Worm (Caenorhabditis elegans) whole organism, L2 larva: ENCODE measurements around the gene twk-21.
A peak's percentile ranks its signal among the peaks of the same experiment; 100 is the strongest.

Experiments used
- C34F6.9 ChIP-seq: fragments of 150-350 bp; optimal IDR thresholded peaks from 2 replicates; lab custom pipeline; 2014; ENCODE audit warnings: missing biosample characterization, missing genetic modification characterization
- F13H6.1 ChIP-seq: sonication (generic microtip); optimal IDR thresholded peaks from 2 replicates; lab custom pipeline; 2016; ENCODE audit warnings: missing genetic modification characterization, missing compliant biosample characterization
- R02D3.7 ChIP-seq: fragments of 150-350 bp; optimal IDR thresholded peaks from 2 replicates; lab custom pipeline; 2014; ENCODE audit warnings: missing biosample characterization, missing genetic modification characterization
- Y55F3AM.14 ChIP-seq: fragments of 200-800 bp; sonication (Bioruptor generic); optimal IDR thresholded peaks from 2 replicates; lab custom pipeline; 2018; ENCODE audit warnings: mild to moderate bottlenecking, missing genetic modification characterization, missing compliant biosample characterization
- ZK546.5 ChIP-seq: sonication (generic microtip); optimal IDR thresholded peaks from 2 replicates; lab custom pipeline; 2017; ENCODE audit warnings: missing biosample characterization, missing genetic modification characterization
- alr-1 ChIP-seq: fragments of 150-350 bp; optimal IDR thresholded peaks from 2 replicates; lab custom pipeline; 2014; ENCODE audit warnings: missing biosample characterization, missing genetic modification characterization
- aly-2 ChIP-seq: fragments of 150-350 bp; optimal IDR thresholded peaks from 2 replicates; lab custom pipeline; 2014; ENCODE audit warnings: missing biosample characterization, missing genetic modification characterization
- ama-1 ChIP-seq: fragments of 150-350 bp; optimal IDR thresholded peaks from 2 replicates; lab custom pipeline; 2018; ENCODE audit warnings: inconsistent platforms
- blmp-1 ChIP-seq: sonication (generic microtip); optimal IDR thresholded peaks from 2 replicates; lab custom pipeline; 2017; ENCODE audit warnings: missing genetic modification characterization, mild to moderate bottlenecking, missing compliant biosample characterization, antibody characterized with exemption, moderate library complexity; ENCODE audit not compliant: insufficient read depth
- ceh-16 ChIP-seq: fragments of 150-350 bp; optimal IDR thresholded peaks from 2 replicates; lab custom pipeline; 2014; ENCODE audit warnings: missing biosample characterization, missing genetic modification characterization
- ceh-82 ChIP-seq: fragments of 150-350 bp; optimal IDR thresholded peaks from 2 replicates; lab custom pipeline; 2014; ENCODE audit warnings: missing biosample characterization, missing genetic modification characterization
- crh-2 ChIP-seq: sonication (generic microtip); optimal IDR thresholded peaks from 2 replicates; lab custom pipeline; 2017; ENCODE audit warnings: missing biosample characterization, missing genetic modification characterization
- egl-27 ChIP-seq: sonication (generic microtip); optimal IDR thresholded peaks from 3 replicates; lab custom pipeline; 2017; ENCODE audit warnings: missing biosample characterization, missing genetic modification reagents, missing genetic modification characterization
- elt-3 ChIP-seq: sonication (generic microtip); optimal IDR thresholded peaks from 2 replicates; lab custom pipeline; 2017; ENCODE audit warnings: missing biosample characterization, missing genetic modification characterization
- fos-1 ChIP-seq: fragments of 150-350 bp; optimal IDR thresholded peaks from 2 replicates; lab custom pipeline; 2014; ENCODE audit warnings: missing biosample characterization, missing genetic modification characterization
- lin-11 ChIP-seq: fragments of 150-350 bp; sonication (generic microtip); optimal IDR thresholded peaks from 2 replicates; lab custom pipeline; 2014; ENCODE audit warnings: missing biosample characterization, missing genetic modification characterization, inconsistent platforms, mixed read lengths
- lin-13 ChIP-seq: fragments of 150-350 bp; optimal IDR thresholded peaks from 2 replicates; lab custom pipeline; 2014; ENCODE audit warnings: missing biosample characterization, missing genetic modification reagents, missing genetic modification characterization
- lin-39 ChIP-seq: fragments of 150-350 bp; optimal IDR thresholded peaks from 2 replicates; lab custom pipeline; 2014; ENCODE audit warnings: missing biosample characterization, missing genetic modification reagents, missing genetic modification characterization
- lsy-2 ChIP-seq, 2 experiments: fragments of 150-350 bp in 1 of 2; sonication (generic microtip) in 1 of 2; optimal IDR thresholded peaks; 2 replicates each; lab custom pipeline; 2014 to 2017; ENCODE audit warnings: missing biosample characterization in 2 of 2, missing genetic modification characterization in 2 of 2
- mdl-1 ChIP-seq, 2 experiments: fragments of 150-350 bp in 1 of 2; sonication (generic microtip) in 1 of 2; optimal IDR thresholded peaks; 2 replicates each; lab custom pipeline; 2017; ENCODE audit warnings: missing biosample characterization in 2 of 2, missing genetic modification characterization in 2 of 2
- nhr-10 ChIP-seq: sonication (generic microtip); optimal IDR thresholded peaks from 2 replicates; lab custom pipeline; 2017; ENCODE audit warnings: missing biosample characterization, missing genetic modification characterization
- nhr-12 ChIP-seq: fragments of 150-350 bp; optimal IDR thresholded peaks from 2 replicates; lab custom pipeline; 2014; ENCODE audit warnings: missing biosample characterization, missing genetic modification characterization
- nhr-21 ChIP-seq: fragments of 150-350 bp; optimal IDR thresholded peaks from 2 replicates; lab custom pipeline; 2014; ENCODE audit warnings: missing biosample characterization, missing genetic modification characterization
- nhr-23 ChIP-seq: fragments of 150-350 bp; optimal IDR thresholded peaks from 2 replicates; lab custom pipeline; 2014; ENCODE audit warnings: missing biosample characterization, missing genetic modification reagents, missing genetic modification characterization
- nhr-25 ChIP-seq: fragments of 150-350 bp; sonication (generic microtip); optimal IDR thresholded peaks from 3 replicates; lab custom pipeline; 2014; ENCODE audit warnings: missing biosample characterization, missing genetic modification characterization
- nhr-6 ChIP-seq: fragments of 150-350 bp; optimal IDR thresholded peaks from 2 replicates; lab custom pipeline; 2014; ENCODE audit warnings: missing biosample characterization, missing genetic modification characterization
- nhr-77 ChIP-seq: fragments of 150-350 bp; optimal IDR thresholded peaks from 2 replicates; lab custom pipeline; 2014; ENCODE audit warnings: missing biosample characterization, missing genetic modification characterization
- sem-4 ChIP-seq: fragments of 150-350 bp; optimal IDR thresholded peaks from 2 replicates; lab custom pipeline; 2014; ENCODE audit warnings: missing biosample characterization, missing genetic modification reagents, missing genetic modification characterization
- skn-1 ChIP-seq: sonication (generic microtip); optimal IDR thresholded peaks from 2 replicates; lab custom pipeline; 2017; ENCODE audit warnings: missing biosample characterization, missing genetic modification characterization
- sma-3 ChIP-seq: sonication (generic microtip); optimal IDR thresholded peaks from 2 replicates; lab custom pipeline; 2016; ENCODE audit warnings: missing genetic modification reagents, missing genetic modification characterization, missing compliant biosample characterization
- sma-9 ChIP-seq, 2 experiments: fragments of 150-350 bp in 1 of 2; sonication (generic microtip) in 1 of 2; optimal IDR thresholded peaks; 2 replicates each; lab custom pipeline; 2014 to 2016; ENCODE audit warnings: missing genetic modification characterization in 2 of 2, mild to moderate bottlenecking in 1 of 2, missing biosample characterization in 1 of 2, missing compliant biosample characterization in 1 of 2, missing genetic modification reagents in 1 of 2, moderate library complexity in 1 of 2
- unc-55 ChIP-seq: fragments of 150-350 bp; sonication (generic microtip); optimal IDR thresholded peaks from 3 replicates; lab custom pipeline; 2014; ENCODE audit warnings: missing biosample characterization, missing genetic modification reagents, missing genetic modification characterization
- zag-1 ChIP-seq: fragments of 150-350 bp; optimal IDR thresholded peaks from 2 replicates; lab custom pipeline; 2014; ENCODE audit warnings: missing biosample characterization, missing genetic modification characterization
- ztf-11 ChIP-seq: sonication (generic microtip); optimal IDR thresholded peaks from 2 replicates; lab custom pipeline; 2017; ENCODE audit warnings: missing biosample characterization, missing genetic modification characterization
- ztf-4 ChIP-seq: fragments of 150-350 bp; optimal IDR thresholded peaks from 2 replicates; lab custom pipeline; 2014; ENCODE audit warnings: missing biosample characterization, missing genetic modification characterization

The twk-21 gene

DNA sequence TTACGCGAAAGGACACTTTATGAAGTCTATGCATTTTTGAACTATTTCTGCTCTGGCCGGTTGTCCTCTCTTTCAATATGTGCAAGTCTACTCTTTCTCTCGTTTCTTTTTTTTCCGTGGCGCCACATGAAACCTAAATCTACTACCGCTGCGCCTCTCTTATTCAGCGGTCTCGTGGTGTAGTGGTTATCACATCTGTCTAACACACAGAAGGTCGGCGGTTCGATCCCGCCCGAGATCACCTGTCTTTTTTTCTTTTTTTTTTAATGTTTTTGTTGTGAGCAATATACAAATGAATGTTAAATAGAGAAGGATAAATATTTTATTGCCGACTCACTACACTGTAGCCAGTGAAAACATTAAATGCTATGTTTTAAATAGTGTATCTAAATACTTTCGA, 1.5 kb upstream of the twk-21 start (continued):
- TF ChIP-seq lsy-2 (tag; optimal IDR thresholded peaks at IDR 0.05; lab: Kevin White, UChicago) = peak; percentile 15 to 51
- TF ChIP-seq crh-2 = peak; percentile 67
- no peak for TF ChIP-seq elt-3
- TF ChIP-seq R02D3.7 = no peak

DNA sequence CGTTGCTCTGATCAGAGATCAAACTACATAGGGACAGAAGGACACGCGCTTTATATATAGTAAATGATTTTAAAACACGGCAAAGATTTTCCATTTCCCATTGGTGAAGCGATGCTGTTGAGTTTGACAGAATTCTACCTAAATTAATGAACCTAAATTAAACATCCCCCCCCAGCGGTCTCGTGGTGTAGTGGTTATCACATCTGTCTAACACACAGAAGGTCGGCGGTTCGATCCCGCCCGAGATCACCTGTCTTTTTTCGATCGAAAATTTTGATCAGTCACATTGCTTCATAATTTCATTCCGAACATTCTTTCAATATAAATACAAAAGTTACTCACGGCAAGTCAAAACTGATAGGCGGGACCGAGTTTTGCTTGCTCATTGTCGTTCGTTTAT, 475 bp upstream of the twk-21 start:
- TF ChIP-seq fos-1 (tag; lab: Kevin White, UChicago) = peak; percentile 3

DNA sequence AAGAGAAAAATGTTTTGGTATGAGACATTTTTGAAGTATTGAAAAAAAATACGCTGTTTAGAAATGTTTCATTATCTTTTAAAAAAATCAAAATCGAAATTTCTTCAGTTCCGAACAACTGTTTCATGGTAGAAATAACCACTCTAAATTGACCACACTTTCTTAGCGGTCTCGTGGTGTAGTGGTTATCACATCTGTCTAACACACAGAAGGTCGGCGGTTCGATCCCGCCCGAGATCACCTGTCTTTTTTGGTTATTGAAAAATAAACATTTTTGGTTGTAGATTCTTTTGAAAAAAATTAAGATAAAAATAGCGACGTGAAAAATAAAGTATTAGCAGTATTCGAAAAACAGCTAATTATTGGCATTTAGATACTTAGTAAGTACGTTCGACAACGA, 730 bp downstream of the twk-21 start:
- TF ChIP-seq sma-3 (peak; percentile 50), ama-1 (lab: Kevin White, UChicago) (no peak), nhr-25 (tag; lab: Kevin White, UChicago) (no peak), lin-13 (GFP tag; lab: Kevin White, UChicago) (peak; percentile 2), lsy-2 (tag; optimal IDR thresholded peaks at IDR 0.05; lab: Kevin White, UChicago) (no peak), unc-55 (no peak), sma-9 (GFP tag; optimal IDR thresholded peaks at IDR 0.05; lab: Kevin White, UChicago) (peak; percentile 64), sma-9 (tag; optimal IDR thresholded peaks at IDR 0.05; lab: Kevin White, UChicago) (no peak), nhr-21 (tag; lab: Kevin White, UChicago) (peak; percentile 2), crh-2 (peak; percentile 50), nhr-10 (tag; lab: Kevin White, UChicago) (no peak), fos-1 (tag; lab: Kevin White, UChicago) (peak; percentile 5)
- TF ChIP-seq, all 48 proteins: peak for 6

DNA sequence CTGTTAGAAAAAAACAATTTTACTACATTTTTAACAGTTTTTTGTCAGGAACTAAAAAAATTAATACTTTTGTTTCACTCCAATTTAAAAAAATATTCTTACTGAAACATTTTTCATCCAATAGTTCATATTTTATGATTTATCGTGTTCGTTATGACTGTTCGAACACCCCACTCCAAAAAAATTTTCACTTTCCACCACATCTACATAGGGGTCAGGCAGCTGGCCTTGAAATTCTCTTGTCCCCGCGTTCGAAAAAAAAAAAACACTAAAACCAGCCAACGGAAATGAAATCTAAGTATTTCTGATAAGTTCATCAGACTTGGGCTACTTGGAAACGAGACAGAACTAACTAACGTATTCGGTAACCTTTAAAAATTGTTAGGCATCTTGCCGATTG, 6.5 kb downstream of the twk-21 start, which contains the start of gene twk-22:
twk-22 (plus strand) TSS at position 301 of the 400 bp plus-strand sequence.
- no peak for TF ChIP-seq sem-4
- no peak for TF ChIP-seq nhr-23 (tag; lab: Kevin White, UChicago)
- TF ChIP-seq lin-39 = no peak
- no peak for TF ChIP-seq ZK546.5 (tag; lab: Kevin White, UChicago)
- TF ChIP-seq nhr-6 = no peak
- no peak for TF ChIP-seq nhr-77 (tag; lab: Kevin White, UChicago)
- no peak for TF ChIP-seq ceh-82 (tag; lab: Kevin White, UChicago)
- no peak for TF ChIP-seq aly-2
- no peak for TF ChIP-seq nhr-25 (tag; lab: Kevin White, UChicago)
- TF ChIP-seq egl-27 (tag; lab: Kevin White, UChicago) = no peak
- TF ChIP-seq nhr-10 (tag; lab: Kevin White, UChicago) = no peak
- TF ChIP-seq ztf-4 = no peak

DNA sequence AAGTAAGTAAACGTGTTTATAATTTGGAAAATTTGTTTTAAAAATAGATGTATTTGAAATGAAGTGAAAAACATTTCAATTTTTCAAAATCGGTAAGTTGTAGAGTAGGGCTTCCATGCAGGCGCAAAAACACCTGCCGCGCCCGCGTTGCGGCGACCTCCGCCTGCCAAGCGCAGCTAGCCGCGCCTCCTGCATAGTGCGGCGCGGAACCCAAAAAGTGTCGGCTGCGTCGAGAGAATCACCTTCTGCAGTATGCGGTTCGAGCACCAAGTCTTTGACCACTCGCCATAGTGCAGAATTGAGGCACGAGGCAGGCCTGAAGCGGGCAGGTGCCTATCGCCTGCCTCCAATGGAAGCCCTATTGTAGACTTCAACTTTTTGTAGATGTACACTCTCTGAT, 10.0 kb downstream of the twk-21 start:
- no peak for TF ChIP-seq nhr-12
- no peak for TF ChIP-seq aly-2
- no peak for TF ChIP-seq sma-3
- no peak for TF ChIP-seq ceh-82 (tag; lab: Kevin White, UChicago)
- no peak for TF ChIP-seq Y55F3AM.14 (GFP tag; lab: Kevin White, UChicago)
- TF ChIP-seq F13H6.1 (tag; lab: Kevin White, UChicago) = no peak
- no peak for TF ChIP-seq zag-1
- TF ChIP-seq ztf-4 = no peak

DNA sequence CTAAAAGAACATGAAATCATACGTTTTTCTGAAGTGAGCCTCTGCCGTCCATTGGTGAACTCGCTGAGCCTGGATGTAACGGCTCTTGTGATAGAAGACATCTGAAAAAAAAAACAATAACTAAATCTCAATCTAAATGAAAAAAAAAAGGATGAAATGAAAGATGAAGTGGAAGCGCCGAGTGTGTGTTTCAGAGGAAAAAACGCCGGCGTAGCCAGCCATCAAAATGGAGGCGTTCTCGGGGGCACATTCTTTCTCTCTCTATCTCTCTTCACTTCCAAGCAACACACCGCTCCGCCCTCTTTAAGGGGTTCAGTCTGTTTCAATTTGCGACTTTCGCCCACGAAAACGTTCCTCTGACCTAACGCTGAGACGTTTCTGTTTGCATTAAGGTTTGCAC, 17.9 kb downstream of the twk-21 start, which contains the start of gene T01B4.3:
T01B4.3 (minus strand) TSS at position 101 of the 400 bp plus-strand sequence.
- TF ChIP-seq sma-3 (no peak), fos-1 (tag; lab: Kevin White, UChicago) (no peak)

DNA sequence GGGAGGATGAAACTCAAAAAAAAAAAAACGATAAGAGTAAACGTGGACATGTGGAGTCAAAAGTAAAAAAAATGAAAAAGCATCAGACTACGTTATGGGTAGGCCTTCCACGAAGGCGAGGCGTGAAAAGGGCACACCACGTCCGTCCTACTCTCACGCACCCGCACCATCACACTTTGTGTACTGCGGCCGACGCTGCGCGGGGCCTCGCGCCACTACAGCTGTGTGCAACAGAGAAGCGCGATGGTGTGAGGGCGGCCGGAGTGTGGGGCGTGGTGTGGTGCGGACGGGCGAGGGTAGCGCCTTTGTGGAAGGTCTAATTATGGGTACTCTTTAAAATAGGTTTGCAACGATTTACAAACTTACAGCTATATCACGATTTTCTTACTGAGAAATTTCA, 18.6 kb downstream of the twk-21 start:
- TF ChIP-seq elt-3 (no peak), ztf-4 (no peak), ztf-11 (tag; lab: Kevin White, UChicago) (no peak), C34F6.9 (no peak), unc-55 (no peak), blmp-1 (tag; lab: Kevin White, UChicago) (no peak), mdl-1 (tag; optimal IDR thresholded peaks at IDR 0.05; lab: Kevin White, UChicago) (no peak), nhr-12 (no peak), lin-11 (no peak), nhr-25 (tag; lab: Kevin White, UChicago) (no peak), ceh-16 (tag; lab: Kevin White, UChicago) (no peak), skn-1 (tag; lab: Kevin White, UChicago) (no peak), sem-4 (no peak), nhr-23 (tag; lab: Kevin White, UChicago) (no peak), Y55F3AM.14 (GFP tag; lab: Kevin White, UChicago) (no peak), alr-1 (tag; lab: Kevin White, UChicago) (no peak), nhr-21 (tag; lab: Kevin White, UChicago) (no peak), crh-2 (no peak)
- TF ChIP-seq, all 48 proteins: peak for 0
